Fruit fly (Drosophila melanogaster) whole organism, embryonic: ENCODE data around the gene Arl8.

Experiments
- Adf1 ChIP-seq: fragments of 200-800 bp; sonication (Bioruptor generic); IDR thresholded peaks from 2 replicates; pipeline ENCODE4 v1.3.6; 2022; ENCODE audit warnings: missing biosample characterization, missing genetic modification characterization
- Awh ChIP-seq: fragments of 200-800 bp; sonication (Bioruptor generic); IDR thresholded peaks from 2 replicates; pipeline ENCODE4, ENCODE4 v1.3.6; 2022; ENCODE audit warnings: missing biosample characterization, missing genetic modification characterization
- Bteb2 ChIP-seq: fragments of 200-800 bp; sonication (Bioruptor generic); optimal IDR thresholded peaks from 2 replicates; lab custom pipeline; 2016; ENCODE audit warnings: missing biosample characterization, missing genetic modification characterization
- CG10147 ChIP-seq: fragments of 200-800 bp; sonication (Bioruptor generic); optimal IDR thresholded peaks from 2 replicates; lab custom pipeline; 2019; ENCODE audit warnings: missing biosample characterization, mild to moderate bottlenecking, missing genetic modification characterization, moderate library complexity
- CG10366 ChIP-seq: fragments of 200-800 bp; sonication (Bioruptor generic); IDR thresholded peaks from 2 replicates; pipeline ENCODE4 v1.3.6; 2022; ENCODE audit warnings: missing biosample characterization, missing genetic modification characterization
- CG10979 ChIP-seq: fragments of 200-800 bp; sonication (Bioruptor generic); optimal IDR thresholded peaks from 2 replicates; lab custom pipeline; 2018; ENCODE audit warnings: missing biosample characterization, mild to moderate bottlenecking, missing genetic modification characterization, moderate library complexity
- CG11085 ChIP-seq: fragments of 200-800 bp; sonication (Bioruptor generic); IDR thresholded peaks from 2 replicates; pipeline ENCODE4 v1.3.6; 2022; ENCODE audit warnings: missing biosample characterization, missing genetic modification characterization
- CG11504 ChIP-seq: fragments of 200-800 bp; sonication (Bioruptor generic); optimal IDR thresholded peaks from 3 replicates; lab custom pipeline; 2019; ENCODE audit warnings: missing biosample characterization, mild to moderate bottlenecking, missing genetic modification characterization, moderate library complexity
- CG12071 ChIP-seq: fragments of 200-800 bp; sonication (Bioruptor generic); optimal IDR thresholded peaks from 3 replicates; lab custom pipeline; 2018; ENCODE audit warnings: missing biosample characterization, mild to moderate bottlenecking, missing genetic modification characterization
- CG12391 ChIP-seq: fragments of 200-800 bp; sonication (Bioruptor generic); optimal IDR thresholded peaks from 3 replicates; lab custom pipeline; 2018; ENCODE audit warnings: missing biosample characterization, mild to moderate bottlenecking, missing genetic modification characterization, moderate library complexity
- CG13296 ChIP-seq: fragments of 200-800 bp; sonication (Bioruptor generic); optimal IDR thresholded peaks from 3 replicates; lab custom pipeline; 2018; ENCODE audit warnings: missing biosample characterization, mild to moderate bottlenecking, missing genetic modification characterization
- CG14441 ChIP-seq: fragments of 200-800 bp; sonication (Bioruptor generic); IDR thresholded peaks from 2 replicates; pipeline ENCODE4 v1.3.6; 2022; ENCODE audit warnings: missing biosample characterization, missing genetic modification characterization
- CG1529 ChIP-seq: fragments of 200-800 bp; sonication (Bioruptor generic); optimal IDR thresholded peaks from 3 replicates; lab custom pipeline; 2018; ENCODE audit warnings: missing biosample characterization, missing genetic modification characterization
- CG1602 ChIP-seq: fragments of 200-800 bp; sonication (Bioruptor generic); optimal IDR thresholded peaks from 3 replicates; lab custom pipeline; 2016; ENCODE audit warnings: missing biosample characterization, missing genetic modification characterization
- CG16779 ChIP-seq: fragments of 200-800 bp; sonication (Bioruptor generic); IDR thresholded peaks from 2 replicates; pipeline ENCODE4 v1.3.6; 2022; ENCODE audit warnings: missing biosample characterization, missing genetic modification characterization
- CG17361 ChIP-seq: fragments of 200-800 bp; sonication (Bioruptor generic); IDR thresholded peaks from 3 replicates; pipeline ENCODE4 v1.3.6; 2022; ENCODE audit warnings: missing biosample characterization, missing genetic modification characterization
- CG18011 ChIP-seq: fragments of 200-800 bp; sonication (Bioruptor generic); optimal IDR thresholded peaks from 2 replicates; lab custom pipeline; 2017; ENCODE audit warnings: missing biosample characterization, missing genetic modification characterization, mild to moderate bottlenecking, moderate library complexity, missing genotype
- CG2678 ChIP-seq: fragments of 200-800 bp; sonication (Bioruptor generic); optimal IDR thresholded peaks from 3 replicates; lab custom pipeline; 2019; ENCODE audit warnings: missing biosample characterization, mild to moderate bottlenecking, missing genetic modification characterization, moderate library complexity
- CG3838 ChIP-seq: fragments of 200-800 bp; sonication (Bioruptor generic); optimal IDR thresholded peaks from 3 replicates; lab custom pipeline; 2016; ENCODE audit warnings: missing biosample characterization, missing genetic modification characterization
- CG3995 ChIP-seq: fragments of 200-800 bp; sonication (Bioruptor generic); optimal IDR thresholded peaks from 3 replicates; lab custom pipeline; 2016; ENCODE audit warnings: missing biosample characterization, missing genetic modification characterization
- CG6813 ChIP-seq: fragments of 200-800 bp; sonication (Bioruptor generic); optimal IDR thresholded peaks from 2 replicates; lab custom pipeline; 2017; ENCODE audit warnings: missing biosample characterization, missing genetic modification characterization, mild to moderate bottlenecking, moderate library complexity, missing genetic modification reagents
- CG7786 ChIP-seq: fragments of 200-800 bp; sonication (Bioruptor generic); optimal IDR thresholded peaks from 2 replicates; lab custom pipeline; 2016; ENCODE audit warnings: missing biosample characterization, missing genetic modification characterization
- CG8388 ChIP-seq: fragments of 200-800 bp; sonication (Bioruptor generic); optimal IDR thresholded peaks from 2 replicates; lab custom pipeline; 2019; ENCODE audit warnings: missing biosample characterization, mild to moderate bottlenecking, missing genetic modification characterization, moderate library complexity
- CG8944 ChIP-seq: fragments of 200-800 bp; sonication (Bioruptor generic); optimal IDR thresholded peaks from 3 replicates; lab custom pipeline; 2016; ENCODE audit warnings: missing biosample characterization, missing genetic modification characterization
- Hey ChIP-seq: fragments of 200-800 bp; sonication (Bioruptor generic); optimal IDR thresholded peaks from 3 replicates; lab custom pipeline; 2018; ENCODE audit warnings: missing biosample characterization, mild to moderate bottlenecking, missing genetic modification characterization
- Hmx ChIP-seq: fragments of 200-800 bp; sonication (Bioruptor generic); optimal IDR thresholded peaks from 2 replicates; lab custom pipeline; 2016; ENCODE audit warnings: missing biosample characterization, missing genetic modification characterization
- Meics ChIP-seq: fragments of 200-800 bp; sonication (Bioruptor generic); optimal IDR thresholded peaks from 2 replicates; lab custom pipeline; 2017; ENCODE audit warnings: missing biosample characterization, mild to moderate bottlenecking, missing genetic modification characterization
- NFAT ChIP-seq: fragments of 200-800 bp; sonication (Bioruptor generic); IDR thresholded peaks from 2 replicates; pipeline ENCODE4 v1.3.6; 2022; ENCODE audit warnings: missing biosample characterization, missing genetic modification characterization
- Nf-YC ChIP-seq: fragments of 200-800 bp; optimal IDR thresholded peaks from 3 replicates; lab custom pipeline; 2019; ENCODE audit warnings: missing biosample characterization, mild to moderate bottlenecking, missing genetic modification characterization, moderate library complexity
- Poxn ChIP-seq: fragments of 200-800 bp; sonication (Bioruptor generic); IDR thresholded peaks from 2 replicates; pipeline ENCODE4 v1.3.6; 2022; ENCODE audit warnings: missing biosample characterization, missing genetic modification characterization
- Rx ChIP-seq: fragments of 200-800 bp; sonication (Bioruptor generic); IDR thresholded peaks from 2 replicates; pipeline ENCODE4 v1.3.6; 2022; ENCODE audit warnings: missing biosample characterization, missing genetic modification characterization
- Side ChIP-seq: fragments of 200-800 bp; sonication (Bioruptor generic); optimal IDR thresholded peaks from 2 replicates; lab custom pipeline; 2016; ENCODE audit warnings: missing biosample characterization, missing genetic modification characterization
- Sry-δ ChIP-seq: fragments of 200-800 bp; sonication (Bioruptor generic); optimal IDR thresholded peaks from 2 replicates; lab custom pipeline; 2016; ENCODE audit warnings: missing biosample characterization, missing genetic modification characterization
- amos ChIP-seq: fragments of 200-800 bp; sonication (Bioruptor generic); IDR thresholded peaks from 2 replicates; pipeline ENCODE4 v1.3.6; 2022; ENCODE audit warnings: missing biosample characterization, missing genetic modification characterization; ENCODE audit not compliant: partially characterized antibody
- bcd ChIP-seq: fragments of 200-800 bp; sonication (Bioruptor generic); optimal IDR thresholded peaks from 2 replicates; lab custom pipeline; 2017; ENCODE audit warnings: missing biosample characterization, mild to moderate bottlenecking, missing genetic modification characterization
- dimm ChIP-seq: fragments of 200-800 bp; sonication (Bioruptor generic); IDR thresholded peaks from 2 replicates; pipeline ENCODE4 v1.3.6; 2022; ENCODE audit warnings: missing biosample characterization, missing genetic modification characterization
- dm ChIP-seq: fragments of 200-800 bp; sonication (Bioruptor generic); optimal IDR thresholded peaks from 3 replicates; lab custom pipeline; 2016; ENCODE audit warnings: missing biosample characterization, missing genetic modification characterization
- en ChIP-seq: fragments of 200-800 bp; sonication (Bioruptor generic); optimal IDR thresholded peaks from 2 replicates; lab custom pipeline; 2016; ENCODE audit warnings: missing biosample characterization, missing genetic modification characterization
- gcm ChIP-seq: fragments of 200-800 bp; sonication (Bioruptor generic); optimal IDR thresholded peaks from 2 replicates; lab custom pipeline; 2019; ENCODE audit warnings: missing biosample characterization, mild to moderate bottlenecking, missing genetic modification characterization, moderate library complexity
- grau ChIP-seq: fragments of 200-800 bp; optimal IDR thresholded peaks from 3 replicates; lab custom pipeline; 2019; ENCODE audit warnings: missing biosample characterization, mild to moderate bottlenecking, missing genetic modification characterization, moderate library complexity
- grn ChIP-seq: fragments of 200-800 bp; sonication (Bioruptor generic); optimal IDR thresholded peaks from 3 replicates; lab custom pipeline; 2017; ENCODE audit warnings: missing biosample characterization, missing genetic modification characterization
- her ChIP-seq: fragments of 200-800 bp; sonication (Bioruptor generic); optimal IDR thresholded peaks from 2 replicates; lab custom pipeline; 2016; ENCODE audit warnings: missing biosample characterization, missing genetic modification characterization
- kay ChIP-seq: fragments of 200-800 bp; sonication (Bioruptor generic); optimal IDR thresholded peaks from 2 replicates; lab custom pipeline; 2016; ENCODE audit warnings: missing biosample characterization, missing genetic modification characterization
- mirr ChIP-seq: fragments of 200-800 bp; sonication (Bioruptor generic); optimal IDR thresholded peaks from 3 replicates; lab custom pipeline; 2018; ENCODE audit warnings: missing biosample characterization, mild to moderate bottlenecking, missing genetic modification characterization
- stc ChIP-seq: fragments of 200-800 bp; sonication (Bioruptor generic); IDR thresholded peaks from 2 replicates; pipeline ENCODE4 v1.3.6; 2022; ENCODE audit warnings: missing biosample characterization, missing genetic modification characterization
- tgo ChIP-seq: fragments of 200-800 bp; sonication (Bioruptor generic); IDR thresholded peaks from 3 replicates; pipeline ENCODE4 v1.3.6; 2022; ENCODE audit warnings: missing biosample characterization, missing genetic modification characterization
- tll ChIP-seq, 2 experiments: fragments of 200-800 bp in 1 of 2; fragments of >200 bp in 1 of 2; sonication (Bioruptor generic) in 1 of 2; optimal IDR thresholded peaks; 2 replicates each; lab custom pipeline; 2017 to 2019; ENCODE audit warnings: missing biosample characterization in 2 of 2, missing genetic modification characterization in 2 of 2, mild to moderate bottlenecking in 1 of 2, moderate library complexity in 1 of 2
- wek ChIP-seq: fragments of 200-800 bp; sonication (Bioruptor generic); optimal IDR thresholded peaks from 3 replicates; lab custom pipeline; 2018; ENCODE audit warnings: missing biosample characterization, mild to moderate bottlenecking, missing genetic modification characterization, moderate library complexity
- zfh2 ChIP-seq: fragments of 200-800 bp; sonication (Bioruptor generic); optimal IDR thresholded peaks from 2 replicates; lab custom pipeline; 2016; ENCODE audit warnings: missing biosample characterization, missing genetic modification characterization

Gene Arl8

DNA sequence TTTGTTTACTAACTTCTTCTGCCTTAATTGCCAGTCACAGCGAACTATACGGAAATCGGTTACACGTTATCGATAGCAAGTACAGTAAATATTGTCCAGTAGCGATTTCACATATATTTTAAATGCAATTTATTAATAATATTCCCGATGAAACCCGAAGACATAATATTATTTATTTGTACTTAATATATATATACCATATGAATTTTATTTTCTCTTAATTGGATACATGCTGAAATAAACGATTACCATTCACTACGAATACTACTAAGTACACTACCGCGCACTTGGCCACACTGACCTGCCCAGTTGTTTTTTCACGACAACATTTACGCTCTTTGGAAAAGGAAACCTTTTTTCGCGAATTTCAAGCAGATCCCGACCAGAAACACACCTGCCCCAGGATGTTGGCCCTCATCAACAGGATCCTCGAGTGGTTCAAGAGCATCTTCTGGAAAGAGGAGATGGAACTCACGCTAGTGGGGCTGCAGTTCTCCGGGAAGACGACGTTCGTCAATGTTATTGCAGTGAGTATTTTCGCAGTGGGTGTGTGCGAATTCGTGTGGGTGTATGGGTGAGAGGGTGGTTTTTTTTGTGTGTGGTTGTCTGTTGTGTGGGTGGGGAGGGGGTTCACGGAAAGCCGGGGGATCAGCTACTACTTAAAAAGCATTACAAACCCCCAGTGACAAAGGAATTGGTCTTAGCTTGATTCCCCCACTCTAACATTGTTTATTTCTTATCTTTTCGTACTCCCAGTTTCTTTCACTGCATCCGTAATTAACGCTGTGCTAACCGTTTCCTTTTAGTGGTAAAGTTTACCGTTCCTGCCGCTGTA is at the start of gene Arl8, which contains the start of gene CG9667 (continued):
- no peak for TF ChIP-seq en (GFP tag; lab: Kevin White, UChicago)
- TF ChIP-seq Poxn (GFP tag; lab: Robert Waterston, UW): no peak
- no peak for TF ChIP-seq zfh2
- TF ChIP-seq bcd: peak; percentile 58
- peak; percentile 45; the same call in 1 of the 2 replicates for TF ChIP-seq CG11085
- TF ChIP-seq amos (GFP tag; lab: Robert Waterston, UW): 0 out of 2 replicates have a peak, but pooled peaks have one; percentile 35
- no peak for TF ChIP-seq her (GFP tag; lab: Kevin White, UChicago)
- TF ChIP-seq grn (GFP tag; lab: Kevin White, UChicago): no peak
- no peak for TF ChIP-seq dm (GFP tag; lab: Kevin White, UChicago)
- TF ChIP-seq CG1602 (GFP tag; lab: Kevin White, UChicago): peak; percentile 71
- TF ChIP-seq tll (GFP tag; optimal IDR thresholded peaks at IDR 0.05; lab: Kevin White, UChicago): no peak
- no peak for TF ChIP-seq Bteb2
- no peak for TF ChIP-seq mirr (GFP tag; lab: Kevin White, UChicago)
- TF ChIP-seq CG12071 (GFP tag; lab: Kevin White, UChicago): no peak
- TF ChIP-seq CG10979 (tag; lab: Kevin White, UChicago): peak; percentile 31
- no peak for TF ChIP-seq Side (GFP tag; lab: Kevin White, UChicago)
- TF ChIP-seq CG8388: peak; percentile 51
- peak; percentile 84 for TF ChIP-seq CG12391 (tag; lab: Kevin White, UChicago)
- peak; percentile 66 for TF ChIP-seq Nf-YC (tag; lab: Kevin White, UChicago)
- peak; percentile 68 for TF ChIP-seq CG10147 (GFP tag; lab: Kevin White, UChicago)
- TF ChIP-seq NFAT: 0 out of 2 replicates have a peak, but pooled peaks have one; percentile 52
- TF ChIP-seq CG2678 (tag; lab: Kevin White, UChicago): peak; percentile 72
- TF ChIP-seq CG13296 (GFP tag; lab: Kevin White, UChicago): peak; percentile 56
- peak; percentile 89 for TF ChIP-seq CG17361
- TF ChIP-seq kay: peak; percentile 36
- peak; percentile 67 for TF ChIP-seq tgo (GFP tag; lab: Robert Waterston, UW)
- TF ChIP-seq gcm (GFP tag; lab: Kevin White, UChicago): peak; percentile 31
- TF ChIP-seq CG8944 (GFP tag; lab: Kevin White, UChicago): no peak
- no peak for TF ChIP-seq Sry-δ
- no peak for TF ChIP-seq wek
- TF ChIP-seq dimm (GFP tag; lab: Robert Waterston, UW): no peak
- 0 out of 2 replicates have a peak, but pooled peaks have one; percentile 37 for TF ChIP-seq CG16779 (GFP tag; lab: Robert Waterston, UW)
- TF ChIP-seq Hey: no peak
- TF ChIP-seq CG14441 (GFP tag; lab: Robert Waterston, UW): peak; percentile 73
- 0 out of 2 replicates have a peak, but pooled peaks have one; percentile 33 for TF ChIP-seq Awh (GFP tag; lab: Robert Waterston, UW)
- TF ChIP-seq CG1529 (GFP tag; lab: Kevin White, UChicago): peak; percentile 5
- TF ChIP-seq CG10366 (GFP tag; lab: Robert Waterston, UW): peak; percentile 60
- TF ChIP-seq Adf1 (GFP tag; lab: Robert Waterston, UW): no peak
- TF ChIP-seq CG11504: peak; percentile 75
- TF ChIP-seq Rx: no peak
- peak; percentile 67 for TF ChIP-seq Meics (GFP tag; lab: Kevin White, UChicago)
- TF ChIP-seq stc (GFP tag; lab: Robert Waterston, UW): peak; percentile 58
- peak; percentile 19 for TF ChIP-seq CG3995 (GFP tag; lab: Kevin White, UChicago)
- TF ChIP-seq grau (tag; lab: Kevin White, UChicago): peak; percentile 99
- peak; percentile 24 for TF ChIP-seq CG18011
- no peak for TF ChIP-seq CG6813 (GFP tag; lab: Kevin White, UChicago)
- no peak for TF ChIP-seq CG3838 (GFP tag; lab: Kevin White, UChicago)
- no peak for TF ChIP-seq Hmx (GFP tag; lab: Kevin White, UChicago)
- no peak for TF ChIP-seq CG7786 (GFP tag; lab: Kevin White, UChicago)
